Worm (Caenorhabditis elegans): ENCODE results near the gene F58G6.3.

DNA sequence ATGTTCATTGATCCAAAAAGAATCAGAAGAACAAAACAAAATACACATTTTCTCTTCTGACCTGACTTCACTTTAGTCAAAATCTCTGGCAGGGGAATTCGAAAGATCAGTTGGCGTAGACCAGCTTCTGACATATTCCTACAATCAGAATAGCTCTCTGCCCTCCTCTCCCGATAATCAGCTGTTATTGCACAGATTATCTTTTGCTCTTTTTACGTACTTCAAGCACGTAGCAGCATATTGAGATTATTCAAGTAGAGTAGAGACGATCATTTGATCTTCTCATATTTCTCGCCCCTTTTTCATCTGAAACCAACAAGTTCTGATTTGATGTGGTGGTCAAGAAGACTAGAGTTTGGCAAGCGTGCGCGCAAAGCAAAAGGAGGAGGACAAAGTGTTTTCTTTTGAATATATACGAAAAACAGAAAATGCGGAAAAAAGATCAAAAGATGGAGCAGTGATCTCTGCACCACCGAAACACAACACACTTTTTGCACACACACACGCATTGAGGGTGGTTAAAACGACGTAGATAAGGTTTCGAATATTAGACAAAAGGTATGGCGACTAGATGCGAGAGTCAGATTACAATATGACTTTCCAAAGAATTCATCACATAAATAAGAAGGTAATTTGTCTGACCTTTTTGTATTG lies 20.5 kb downstream of the F58G6.3 start:
- TF ChIP-seq F49E8.2 (tag; optimal IDR thresholded peaks at IDR 0.05; ENCODE audit: borderline replicate concordance) (no peak), mdl-1 (tag; optimal IDR thresholded peaks at IDR 0.05) (peak in 1 of 2 experiments; percentile 22), ztf-11 (tag; optimal IDR thresholded peaks at IDR 0.05) (no peak), pha-4 (GFP tag; IDR thresholded peaks at IDR 0.05) (no peak), pha-4 (tag; optimal IDR thresholded peaks at IDR 0.05) (no peak), mdt-29 (GFP tag; IDR thresholded peaks at IDR 0.05) (no peak), ama-1 (optimal IDR thresholded peaks at IDR 0.05) (no peak), zfp-3 (GFP tag; conservative IDR thresholded peaks at IDR 0.05) (0 out of 2 replicates have a peak, but pooled peaks have one; percentile 16), aly-2 (tag; optimal IDR thresholded peaks at IDR 0.05) (no peak), dmd-8 (GFP tag; IDR thresholded peaks at IDR 0.05) (no peak), snpc-4 (tag; optimal IDR thresholded peaks at IDR 0.05) (no peak), fos-1 (tag; optimal IDR thresholded peaks at IDR 0.05) (no peak)
